Worm (Caenorhabditis elegans): Measurements from ENCODE around the gene irld-36.

Gene irld-36

ce11 chrII:1691011-1691410 is 11.8 kb downstream of the irld-36 start, which contains the start of gene fbxc-22:
Gene fbxc-22 (minus strand): TSS chrII:1691111.
- TF ChIP-seq pha-4 (tag; optimal IDR thresholded peaks at IDR 0.05) (no peak), nhr-12 (tag; optimal IDR thresholded peaks at IDR 0.05) (no peak), hlh-1 (tag; optimal IDR thresholded peaks at IDR 0.05) (no peak), snpc-4 (tag; optimal IDR thresholded peaks at IDR 0.05) (no peak), mab-5 (tag; optimal IDR thresholded peaks at IDR 0.05) (no peak), mls-2 (tag; optimal IDR thresholded peaks at IDR 0.05) (no peak), sem-2 (GFP tag; optimal IDR thresholded peaks at IDR 0.05) (no peak), lin-13 (tag; optimal IDR thresholded peaks at IDR 0.05) (no peak), mep-1 (tag; optimal IDR thresholded peaks at IDR 0.05) (no peak)

ce11 chrII:1692827-1693226 is 13.6 kb downstream of the irld-36 start, which contains the start of gene fbxc-21:
Gene fbxc-21 (minus strand): TSS chrII:1692927.
- no peak for TF ChIP-seq mls-2 (tag; optimal IDR thresholded peaks at IDR 0.05)
- TF ChIP-seq ceh-39 (tag; optimal IDR thresholded peaks at IDR 0.05), result no peak
- no peak for TF ChIP-seq snpc-4 (tag; optimal IDR thresholded peaks at IDR 0.05)
- no peak for TF ChIP-seq ham-2 (GFP tag; optimal IDR thresholded peaks at IDR 0.05)
- no peak for TF ChIP-seq ceh-83 (GFP tag; optimal IDR thresholded peaks at IDR 0.05)
- no peak for TF ChIP-seq unc-39 (tag; optimal IDR thresholded peaks at IDR 0.05)
- TF ChIP-seq cnd-1 (tag; optimal IDR thresholded peaks at IDR 0.05), result no peak
- no peak for TF ChIP-seq flh-1 (GFP tag; optimal IDR thresholded peaks at IDR 0.05)
- TF ChIP-seq sptf-1 (tag; optimal IDR thresholded peaks at IDR 0.05), result no peak
- no peak for TF ChIP-seq ceh-43 (GFP tag; optimal IDR thresholded peaks at IDR 0.05)
- no peak for TF ChIP-seq M03D4.4 (tag; optimal IDR thresholded peaks at IDR 0.05)
- TF ChIP-seq nhr-12 (tag; optimal IDR thresholded peaks at IDR 0.05), result no peak
- no peak for TF ChIP-seq nhr-76 (tag; optimal IDR thresholded peaks at IDR 0.05)
- no peak for TF ChIP-seq drap-1 (GFP tag; optimal IDR thresholded peaks at IDR 0.05)
- TF ChIP-seq hlh-1 (tag; optimal IDR thresholded peaks at IDR 0.05), result no peak
- TF ChIP-seq elt-1 (tag; optimal IDR thresholded peaks at IDR 0.05; ENCODE audit: borderline replicate concordance, insufficient read depth), result no peak
- no peak for TF ChIP-seq nhr-28 (tag; optimal IDR thresholded peaks at IDR 0.05)
- TF ChIP-seq nhr-237 (tag; optimal IDR thresholded peaks at IDR 0.05), result no peak

ce11 chrII:1694530-1694929 is 15.3 kb downstream of the irld-36 start, which contains the start of gene fbxc-26:
Gene fbxc-26 (minus strand): TSS chrII:1694630.
- TF ChIP-seq mab-5 (tag; optimal IDR thresholded peaks at IDR 0.05) (no peak), mls-2 (tag; optimal IDR thresholded peaks at IDR 0.05) (no peak)

- TF ChIP-seq ces-1 (GFP tag; optimal IDR thresholded peaks at IDR 0.05) (no peak), snpc-4 (tag; optimal IDR thresholded peaks at IDR 0.05) (no peak), zip-8 (tag; optimal IDR thresholded peaks at IDR 0.05) (no peak), M03D4.4 (tag; optimal IDR thresholded peaks at IDR 0.05) (no peak), sptf-1 (tag; optimal IDR thresholded peaks at IDR 0.05) (no peak), tbx-8 (GFP tag; optimal IDR thresholded peaks at IDR 0.05) (no peak), mab-5 (tag; optimal IDR thresholded peaks at IDR 0.05) (no peak), mls-2 (tag; optimal IDR thresholded peaks at IDR 0.05) (no peak), elt-3 (tag; optimal IDR thresholded peaks at IDR 0.05) (no peak), lsy-2 (tag; optimal IDR thresholded peaks at IDR 0.05) (no peak), flh-1 (GFP tag; optimal IDR thresholded peaks at IDR 0.05) (no peak), ceh-83 (GFP tag; optimal IDR thresholded peaks at IDR 0.05) (no peak)
Observed at ce11 chrII:1695861-1696260, 16.7 kb downstream of the irld-36 start, which contains the start of gene F58E1.13. Gene F58E1.13 (minus strand): TSS chrII:1695872.

ce11 chrII:1703363-1703762 is 24.2 kb downstream of the irld-36 start, which contains the start of gene fbxb-47:
Gene fbxb-47 (minus strand): TSS chrII:1703463.
- TF ChIP-seq lin-13 (tag; optimal IDR thresholded peaks at IDR 0.05) (no peak), ztf-11 (tag; optimal IDR thresholded peaks at IDR 0.05) (no peak), ceh-39 (tag; optimal IDR thresholded peaks at IDR 0.05) (no peak), drap-1 (GFP tag; optimal IDR thresholded peaks at IDR 0.05) (no peak), lin-32 (GFP tag; optimal IDR thresholded peaks at IDR 0.05) (no peak), pha-4 (tag; optimal IDR thresholded peaks at IDR 0.05) (no peak), nhr-76 (tag; optimal IDR thresholded peaks at IDR 0.05) (no peak), blmp-1 (tag; optimal IDR thresholded peaks at IDR 0.05) (no peak), sptf-1 (tag; optimal IDR thresholded peaks at IDR 0.05) (no peak), ham-2 (GFP tag; optimal IDR thresholded peaks at IDR 0.05) (no peak), unc-120 (tag; optimal IDR thresholded peaks at IDR 0.05; ENCODE audit: poor library complexity, severe bottlenecking) (no peak), tbx-8 (GFP tag; optimal IDR thresholded peaks at IDR 0.05) (no peak), lsy-2 (tag; optimal IDR thresholded peaks at IDR 0.05) (no peak), nhr-2 (tag; optimal IDR thresholded peaks at IDR 0.05) (no peak)
